Worm (Caenorhabditis elegans) whole organism, L1 larva: Measurements from ENCODE around the gene ztf-27.

Source experiments
- aly-2 ChIP-seq: fragments of 150-350 bp; optimal IDR thresholded peaks from 2 replicates; lab custom pipeline; 2014; ENCODE audit warnings: missing biosample characterization, missing genetic modification characterization
- egl-27 ChIP-seq, 2 experiments: fragments of 150-350 bp in 1 of 2; sonication (generic microtip); optimal IDR thresholded peaks; 3 replicates each; lab custom pipeline; 2017 to 2018; ENCODE audit warnings: missing biosample characterization in 2 of 2, missing genetic modification characterization in 2 of 2, missing genetic modification reagents in 2 of 2
- elt-2 ChIP-seq: sonication (generic microtip); optimal IDR thresholded peaks from 2 replicates; lab custom pipeline; 2016; ENCODE audit warnings: missing genetic modification characterization, mild to moderate bottlenecking, inconsistent platforms, missing compliant biosample characterization, missing genetic modification reagents

DNA sequence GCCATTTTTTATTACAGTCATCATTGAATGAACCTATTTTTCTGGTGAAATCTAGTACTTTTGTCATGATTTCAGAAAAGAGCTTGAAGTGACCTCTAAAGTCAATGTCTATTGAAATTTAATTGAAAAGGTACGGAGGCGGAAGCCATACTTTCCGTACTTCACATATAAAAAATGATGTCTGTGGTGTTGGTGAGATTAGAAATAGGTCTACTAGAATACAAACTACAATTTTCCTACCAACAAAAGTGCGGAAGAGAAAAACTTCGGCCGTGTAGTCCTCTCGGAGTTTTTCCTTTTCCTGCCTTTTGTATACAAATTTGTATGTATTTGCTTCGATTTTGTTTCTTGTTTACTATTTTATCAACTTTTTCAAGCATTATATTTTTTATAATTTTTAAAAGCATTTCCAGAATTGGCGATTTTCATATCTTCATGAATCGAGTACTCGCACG lies 10.2 kb downstream of the ztf-27 start, which contains the start of gene T09F3.4:
- TF ChIP-seq egl-27 (tag; optimal IDR thresholded peaks at IDR 0.05; lab: Kevin White, UChicago) (no peak), aly-2 (tag; lab: Kevin White, UChicago) (no peak), elt-2 (tag; lab: Kevin White, UChicago) (peak; percentile 56)
